Worm (Caenorhabditis elegans): ENCODE results near the gene T24H10.4.

DNA sequence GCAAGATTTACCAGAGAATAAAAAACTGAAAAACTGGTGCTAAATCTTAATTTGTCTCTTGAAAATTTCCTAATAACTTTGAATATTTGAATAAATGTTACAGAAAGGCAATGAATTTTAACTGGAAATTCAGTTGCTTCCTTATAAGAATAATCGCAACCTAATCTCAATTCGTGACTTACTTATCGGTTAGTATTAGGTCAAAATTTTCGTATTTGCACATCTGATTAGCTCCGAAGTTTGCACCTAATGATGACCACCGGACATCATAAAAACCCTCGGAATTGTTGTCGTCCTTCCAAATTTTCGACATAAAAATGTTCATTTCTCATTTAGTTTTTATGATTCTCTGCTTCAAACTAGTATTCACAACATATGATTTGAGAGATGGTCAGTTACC, 28.5 kb downstream of the T24H10.4 start, which contains the start of gene C16D2.3:
- TF ChIP-seq elt-3 (tag; optimal IDR thresholded peaks at IDR 0.05) (no peak), nhr-11 (tag; optimal IDR thresholded peaks at IDR 0.05) (no peak), nhr-12 (tag; optimal IDR thresholded peaks at IDR 0.05) (no peak), unc-62 (GFP tag; optimal IDR thresholded peaks at IDR 0.05) (no peak), F13H6.1 (tag; optimal IDR thresholded peaks at IDR 0.05) (no peak), ztf-4 (tag; optimal IDR thresholded peaks at IDR 0.05) (no peak), nhr-77 (tag; optimal IDR thresholded peaks at IDR 0.05) (no peak), nhr-6 (tag; optimal IDR thresholded peaks at IDR 0.05) (no peak), nhr-21 (tag; optimal IDR thresholded peaks at IDR 0.05) (no peak)
